Fruit fly (Drosophila melanogaster) whole organism, embryonic: Measurements from ENCODE around the gene alpha-Man-IIb.
A peak's percentile ranks its signal among the peaks of the same experiment; 100 is the strongest.

Experiments used
- ATbp ChIP-seq: fragments of 200-800 bp; sonication (Bioruptor generic); optimal IDR thresholded peaks from 2 replicates; lab custom pipeline; 2017; ENCODE audit warnings: missing biosample characterization, mild to moderate bottlenecking, missing genetic modification characterization, missing genetic modification reagents
- Adf1 ChIP-seq: fragments of 200-800 bp; sonication (Bioruptor generic); IDR thresholded peaks from 2 replicates; pipeline ENCODE4 v1.3.6; 2022; ENCODE audit warnings: missing biosample characterization, missing genetic modification characterization
- Antp ChIP-seq: fragments of 200-800 bp; sonication (Bioruptor generic); optimal IDR thresholded peaks from 3 replicates; lab custom pipeline; 2016; ENCODE audit warnings: missing biosample characterization, missing genetic modification characterization
- Bgb ChIP-seq: fragments of 200-800 bp; sonication (Bioruptor generic); IDR thresholded peaks from 2 replicates; pipeline ENCODE4 v1.3.6; 2022; ENCODE audit warnings: missing biosample characterization, missing genetic modification characterization; ENCODE audit not compliant: partially characterized antibody
- CG11398 ChIP-seq: fragments of 200-800 bp; sonication (Bioruptor generic); optimal IDR thresholded peaks from 2 replicates; lab custom pipeline; 2016; ENCODE audit warnings: missing biosample characterization, missing genetic modification characterization
- CG11456 ChIP-seq: fragments of 200-800 bp; sonication (Bioruptor generic); IDR thresholded peaks from 3 replicates; pipeline ENCODE4 v1.3.6; 2022; ENCODE audit warnings: missing biosample characterization, missing genetic modification characterization
- CG13123 ChIP-seq: fragments of 200-800 bp; sonication (Bioruptor generic); optimal IDR thresholded peaks from 2 replicates; lab custom pipeline; 2016; ENCODE audit warnings: missing biosample characterization, missing genetic modification characterization
- CG13296 ChIP-seq: fragments of 200-800 bp; sonication (Bioruptor generic); optimal IDR thresholded peaks from 3 replicates; lab custom pipeline; 2018; ENCODE audit warnings: missing biosample characterization, mild to moderate bottlenecking, missing genetic modification characterization
- CG13894 ChIP-seq: fragments of 200-800 bp; sonication (Bioruptor generic); optimal IDR thresholded peaks from 3 replicates; lab custom pipeline; 2018; ENCODE audit warnings: missing biosample characterization, mild to moderate bottlenecking, missing genetic modification characterization, moderate library complexity
- CG15011 ChIP-seq: fragments of 200-800 bp; sonication (Bioruptor generic); optimal IDR thresholded peaks from 3 replicates; lab custom pipeline; 2018; ENCODE audit warnings: missing biosample characterization, mild to moderate bottlenecking, missing genetic modification characterization
- CG1529 ChIP-seq: fragments of 200-800 bp; sonication (Bioruptor generic); optimal IDR thresholded peaks from 3 replicates; lab custom pipeline; 2018; ENCODE audit warnings: missing biosample characterization, missing genetic modification characterization
- CG15479 ChIP-seq: fragments of 200-800 bp; sonication (Bioruptor generic); optimal IDR thresholded peaks from 3 replicates; lab custom pipeline; 2019; ENCODE audit warnings: missing biosample characterization, mild to moderate bottlenecking, missing genetic modification characterization, moderate library complexity
- CG1602 ChIP-seq: fragments of 200-800 bp; sonication (Bioruptor generic); optimal IDR thresholded peaks from 3 replicates; lab custom pipeline; 2016; ENCODE audit warnings: missing biosample characterization, missing genetic modification characterization
- CG17361 ChIP-seq: fragments of 200-800 bp; sonication (Bioruptor generic); IDR thresholded peaks from 3 replicates; pipeline ENCODE4 v1.3.6; 2022; ENCODE audit warnings: missing biosample characterization, missing genetic modification characterization
- CG18619 ChIP-seq: fragments of 200-800 bp; sonication (Bioruptor generic); optimal IDR thresholded peaks from 3 replicates; lab custom pipeline; 2017; ENCODE audit warnings: missing biosample characterization, mild to moderate bottlenecking, missing genetic modification characterization
- CG18764 ChIP-seq: fragments of 200-800 bp; sonication (Bioruptor generic); optimal IDR thresholded peaks from 3 replicates; lab custom pipeline; 2016; ENCODE audit warnings: missing biosample characterization, missing genetic modification characterization
- CG30431 ChIP-seq: fragments of 200-800 bp; sonication (Bioruptor generic); optimal IDR thresholded peaks from 2 replicates; lab custom pipeline; 2017; ENCODE audit warnings: missing biosample characterization, missing genetic modification characterization
- CG3065 ChIP-seq: fragments of 200-800 bp; sonication (Bioruptor generic); optimal IDR thresholded peaks from 2 replicates; lab custom pipeline; 2016; ENCODE audit warnings: missing biosample characterization, missing genetic modification characterization
- CG31224 ChIP-seq: fragments of 200-800 bp; sonication (Bioruptor generic); IDR thresholded peaks from 2 replicates; pipeline ENCODE4 v1.3.6; 2022; ENCODE audit warnings: missing biosample characterization, missing genetic modification characterization
- CG3407 ChIP-seq: fragments of 200-800 bp; sonication (Bioruptor generic); optimal IDR thresholded peaks from 2 replicates; lab custom pipeline; 2018; ENCODE audit warnings: missing biosample characterization, mild to moderate bottlenecking, missing genetic modification characterization
- CG4820 ChIP-seq: fragments of 200-800 bp; sonication (Bioruptor generic); optimal IDR thresholded peaks from 3 replicates; lab custom pipeline; 2016; ENCODE audit warnings: missing biosample characterization, missing genetic modification characterization
- CG7271 ChIP-seq: fragments of 200-800 bp; sonication (Bioruptor generic); optimal IDR thresholded peaks from 2 replicates; lab custom pipeline; 2018; ENCODE audit warnings: missing biosample characterization, mild to moderate bottlenecking, missing genetic modification characterization, moderate library complexity
- CG7556 ChIP-seq: fragments of 200-800 bp; sonication (Bioruptor generic); optimal IDR thresholded peaks from 2 replicates; lab custom pipeline; 2017; ENCODE audit warnings: missing biosample characterization, mild to moderate bottlenecking, missing genetic modification characterization
- CG8765 ChIP-seq: fragments of 200-800 bp; sonication (Bioruptor generic); IDR thresholded peaks from 2 replicates; pipeline ENCODE4 v1.3.6; 2022; ENCODE audit warnings: missing biosample characterization, missing genetic modification characterization
- CG8924 ChIP-seq: fragments of 200-800 bp; optimal IDR thresholded peaks from 3 replicates; lab custom pipeline; 2019; ENCODE audit warnings: missing biosample characterization, mild to moderate bottlenecking, missing genetic modification characterization, moderate library complexity
- CG9932 ChIP-seq: fragments of 200-800 bp; sonication (Bioruptor generic); IDR thresholded peaks from 2 replicates; pipeline ENCODE4 v1.3.6; 2022; ENCODE audit warnings: missing biosample characterization, missing genetic modification characterization
- CHES-1-like ChIP-seq: fragments of 200-800 bp; sonication (Bioruptor generic); optimal IDR thresholded peaks from 2 replicates; lab custom pipeline; 2016; ENCODE audit warnings: missing biosample characterization, missing genetic modification characterization
- Doc3 ChIP-seq: fragments of 200-800 bp; sonication (Bioruptor generic); IDR thresholded peaks from 3 replicates; pipeline ENCODE4 v1.3.6; 2022; ENCODE audit warnings: missing biosample characterization, missing genetic modification characterization; ENCODE audit not compliant: partially characterized antibody
- Dp ChIP-seq: fragments of 200-800 bp; sonication (Bioruptor generic); optimal IDR thresholded peaks from 2 replicates; lab custom pipeline; 2018; ENCODE audit warnings: missing biosample characterization, mild to moderate bottlenecking, missing genetic modification characterization, moderate library complexity
- Fer1 ChIP-seq: fragments of 200-800 bp; sonication (Bioruptor generic); optimal IDR thresholded peaks from 2 replicates; lab custom pipeline; 2017; ENCODE audit warnings: missing biosample characterization, mild to moderate bottlenecking, missing genetic modification characterization
- Lhr ChIP-seq: fragments of 200-800 bp; sonication (Bioruptor generic); optimal IDR thresholded peaks from 3 replicates; lab custom pipeline; 2017; ENCODE audit warnings: mild to moderate bottlenecking, missing biosample characterization, missing genetic modification reagents, missing genetic modification characterization
- MBD-R2 ChIP-seq: fragments of 200-800 bp; sonication (Bioruptor generic); IDR thresholded peaks from 2 replicates; pipeline ENCODE4 v1.3.6; 2022; ENCODE audit warnings: missing biosample characterization, missing genetic modification characterization
- NK7.1 ChIP-seq: fragments of 200-800 bp; sonication (Bioruptor generic); optimal IDR thresholded peaks from 3 replicates; lab custom pipeline; 2016; ENCODE audit warnings: missing biosample characterization, missing genetic modification characterization
- NfI ChIP-seq: fragments of 200-800 bp; sonication (Bioruptor generic); optimal IDR thresholded peaks from 3 replicates; lab custom pipeline; 2018; ENCODE audit warnings: missing biosample characterization, mild to moderate bottlenecking, missing genetic modification characterization, moderate library complexity
- chif ChIP-seq, 2 experiments: fragments of 200-800 bp; sonication (Bioruptor generic); optimal IDR thresholded peaks; 3 replicates each; lab custom pipeline; 2016; ENCODE audit warnings: missing biosample characterization in 2 of 2, missing genetic modification characterization in 2 of 2
- chinmo ChIP-seq: fragments of 200-800 bp; sonication (Bioruptor generic); IDR thresholded peaks from 4 replicates; pipeline ENCODE4 v1.3.6; 2022; ENCODE audit warnings: missing biosample characterization, missing genetic modification characterization; ENCODE audit not compliant: partially characterized antibody
- danr ChIP-seq: fragments of 200-800 bp; sonication (Bioruptor generic); IDR thresholded peaks from 2 replicates; pipeline ENCODE4 v1.3.6; 2022; ENCODE audit warnings: missing biosample characterization, missing genetic modification characterization
- ewg ChIP-seq: fragments of 200-800 bp; sonication (Bioruptor generic); optimal IDR thresholded peaks from 3 replicates; lab custom pipeline; 2017; ENCODE audit warnings: mild to moderate bottlenecking, missing biosample characterization, missing genetic modification reagents, missing genetic modification characterization
- eyg ChIP-seq: fragments of 200-800 bp; sonication (Bioruptor generic); optimal IDR thresholded peaks from 3 replicates; lab custom pipeline; 2016; ENCODE audit warnings: missing biosample characterization, missing genetic modification characterization
- fd64A ChIP-seq: fragments of 200-800 bp; sonication (Bioruptor generic); optimal IDR thresholded peaks from 3 replicates; lab custom pipeline; 2018; ENCODE audit warnings: missing biosample characterization, mild to moderate bottlenecking, missing genetic modification characterization
- her ChIP-seq: fragments of 200-800 bp; sonication (Bioruptor generic); optimal IDR thresholded peaks from 2 replicates; lab custom pipeline; 2016; ENCODE audit warnings: missing biosample characterization, missing genetic modification characterization
- hkb ChIP-seq, 2 experiments: fragments of 200-800 bp in 1 of 2; fragments of >200 bp in 1 of 2; sonication (Bioruptor generic) in 1 of 2; IDR thresholded peaks in 1 of 2; optimal IDR thresholded peaks in 1 of 2; 2 replicates each; pipeline versions ENCODE4 v1.3.6 to Lab custom; 2017 to 2022; ENCODE audit warnings: missing biosample characterization in 1 of 2, missing genetic modification characterization in 1 of 2
- mam ChIP-seq: fragments of 200-800 bp; sonication (Bioruptor generic); optimal IDR thresholded peaks from 3 replicates; lab custom pipeline; 2016; ENCODE audit warnings: missing biosample characterization, missing genetic modification characterization
- onecut ChIP-seq: fragments of 200-800 bp; sonication (Bioruptor generic); IDR thresholded peaks from 2 replicates; pipeline ENCODE4 v1.3.6; 2022; ENCODE audit warnings: missing biosample characterization, missing genetic modification characterization
- psq ChIP-seq: fragments of 200-800 bp; sonication (Bioruptor generic); optimal IDR thresholded peaks from 2 replicates; lab custom pipeline; 2017; ENCODE audit warnings: missing biosample characterization, missing genetic modification characterization
- ranshi ChIP-seq: fragments of 200-800 bp; sonication (Bioruptor generic); IDR thresholded peaks from 2 replicates; pipeline ENCODE4 v1.3.6; 2022; ENCODE audit warnings: missing biosample characterization, missing genetic modification characterization
- slbo ChIP-seq: fragments of 200-800 bp; sonication (Bioruptor generic); IDR thresholded peaks from 2 replicates; pipeline ENCODE4 v1.3.6; 2022; ENCODE audit warnings: missing biosample characterization, missing genetic modification characterization
- sob ChIP-seq: fragments of 200-800 bp; sonication (Bioruptor generic); IDR thresholded peaks from 2 replicates; pipeline ENCODE4 v1.3.6; 2022; ENCODE audit warnings: missing biosample characterization, missing genetic modification characterization
- vvl ChIP-seq: fragments of 200-800 bp; sonication (Bioruptor generic); IDR thresholded peaks from 2 replicates; pipeline ENCODE4 v1.3.6; 2022; ENCODE audit warnings: missing biosample characterization, missing genetic modification characterization
- zfh2 ChIP-seq: fragments of 200-800 bp; sonication (Bioruptor generic); optimal IDR thresholded peaks from 2 replicates; lab custom pipeline; 2016; ENCODE audit warnings: missing biosample characterization, missing genetic modification characterization

alpha-Man-IIb gene

DNA sequence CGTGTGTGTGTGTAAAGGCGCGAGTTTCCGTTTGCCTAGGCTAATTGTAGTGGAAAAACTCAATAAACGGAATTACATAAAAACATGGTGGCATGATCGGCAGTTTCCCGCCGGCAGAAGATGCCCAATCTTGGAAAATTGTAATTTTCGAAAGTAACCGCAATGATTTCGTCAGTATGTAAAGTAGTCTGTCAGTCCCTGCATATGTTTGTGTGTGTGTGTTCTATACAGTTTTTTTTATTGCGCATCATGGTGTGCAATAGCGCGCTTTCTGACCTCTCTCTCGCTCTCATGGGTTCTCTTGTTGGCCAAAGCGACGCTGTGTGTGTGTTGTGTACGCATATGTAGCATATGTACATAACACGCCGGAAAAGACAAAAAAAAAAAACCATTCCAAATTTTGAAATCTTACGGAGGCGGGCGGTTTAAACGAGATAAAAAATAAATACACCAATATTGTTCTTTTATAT lies 9.8 kb upstream of the alpha-Man-IIb start (continued):
- TF ChIP-seq ATbp (GFP tag; lab: Kevin White, UChicago) (peak; percentile 67), Bgb (GFP tag; lab: Robert Waterston, UW) (no peak), CG1602 (peak; percentile 5), eyg (GFP tag; lab: Kevin White, UChicago) (peak; percentile 22), ewg (GFP tag; lab: Kevin White, UChicago) (peak; percentile 53), CG8765 (GFP tag; lab: Robert Waterston, UW) (no peak), CG7271 (tag; lab: Kevin White, UChicago) (no peak), NK7.1 (peak; percentile 15), CG18619 (GFP tag; lab: Kevin White, UChicago) (peak; percentile 33), chif (GFP tag; optimal IDR thresholded peaks at IDR 0.05; lab: Kevin White, UChicago) (peak; percentile 12 to 21), MBD-R2 (peak; percentile 34; the same call in 1 of the 2 replicates), CG30431 (GFP tag; lab: Kevin White, UChicago) (no peak), CG3065 (GFP tag; lab: Kevin White, UChicago) (no peak), vvl (GFP tag; lab: Robert Waterston, UW) (peak; percentile 52), chinmo (GFP tag; lab: Robert Waterston, UW) (peak; percentile 89; the same call in 3 of the 4 replicates), onecut (peak; percentile 35; the same call in 1 of the 2 replicates), slbo (GFP tag; lab: Robert Waterston, UW) (peak; percentile 27; the same call in 1 of the 2 replicates), Antp (GFP tag; lab: Kevin White, UChicago) (no peak), sob (GFP tag; lab: Robert Waterston, UW) (peak; percentile 59), CG11456 (GFP tag; lab: Robert Waterston, UW) (0 out of 3 replicates have a peak, but pooled peaks have one; percentile 4), danr (GFP tag; lab: Robert Waterston, UW) (no peak), Dp (GFP tag; lab: Kevin White, UChicago) (peak; percentile 29), CG15479 (GFP tag; lab: Kevin White, UChicago) (peak; percentile 87), her (GFP tag; lab: Kevin White, UChicago) (peak; percentile 32), CG7556 (GFP tag; lab: Kevin White, UChicago) (no peak), Lhr (peak; percentile 39), CG8924 (tag; lab: Kevin White, UChicago) (peak; percentile 45), fd64A (GFP tag; lab: Kevin White, UChicago) (no peak), mam (GFP tag; lab: Kevin White, UChicago) (no peak), CG13123 (GFP tag; lab: Kevin White, UChicago) (peak; percentile 62), CG1529 (GFP tag; lab: Kevin White, UChicago) (peak; percentile 0), CG17361 (no peak; the same call in 2 of the 3 replicates), CG13296 (GFP tag; lab: Kevin White, UChicago) (peak; percentile 38), CG9932 (GFP tag; lab: Robert Waterston, UW) (peak; percentile 34; the same call in 1 of the 2 replicates), NfI (GFP tag; lab: Kevin White, UChicago) (peak; percentile 42), Fer1 (GFP tag; lab: Kevin White, UChicago) (peak; percentile 64), CG18764 (GFP tag; lab: Kevin White, UChicago) (peak; percentile 30), CG15011 (GFP tag; lab: Kevin White, UChicago) (peak; percentile 23), CHES-1-like (GFP tag; lab: Kevin White, UChicago) (peak; percentile 67), hkb (optimal IDR thresholded peaks at IDR 0.05; lab: Kevin White, UChicago) (no peak), hkb (GFP tag; IDR thresholded peaks at IDR 0.05; lab: Robert Waterston, UW) (no peak), CG3407 (GFP tag; lab: Kevin White, UChicago) (peak; percentile 13), CG4820 (GFP tag; lab: Kevin White, UChicago) (peak; percentile 11), CG13894 (tag; lab: Kevin White, UChicago) (peak; percentile 29), CG31224 (GFP tag; lab: Robert Waterston, UW) (no peak), Adf1 (GFP tag; lab: Robert Waterston, UW) (peak; percentile 18; the same call in 1 of the 2 replicates), psq (GFP tag; lab: Kevin White, UChicago) (peak; percentile 8), ranshi (peak; percentile 35; the same call in 1 of the 2 replicates), zfh2 (peak; percentile 11), Doc3 (no peak), CG11398 (GFP tag; lab: Kevin White, UChicago) (peak; percentile 39)
